Fruit fly (Drosophila melanogaster) whole organism, embryonic: Measurements from ENCODE around the gene Noa36.

Experiments
- CG11504 ChIP-seq: fragments of 200-800 bp; sonication (Bioruptor generic); optimal IDR thresholded peaks from 3 replicates; lab custom pipeline; 2019; ENCODE audit warnings: missing biosample characterization, mild to moderate bottlenecking, missing genetic modification characterization, moderate library complexity
- CG12236 ChIP-seq: fragments of 200-800 bp; sonication (Bioruptor generic); optimal IDR thresholded peaks from 2 replicates; lab custom pipeline; 2016; ENCODE audit warnings: missing biosample characterization, missing genetic modification characterization
- CG18262 ChIP-seq: fragments of 200-800 bp; optimal IDR thresholded peaks from 3 replicates; lab custom pipeline; 2019; ENCODE audit warnings: missing biosample characterization, mild to moderate bottlenecking, missing genetic modification characterization, moderate library complexity
- Eip74EF ChIP-seq, 2 experiments: fragments of 200-800 bp in 1 of 2; fragments of >200 bp in 1 of 2; sonication (Bioruptor generic) in 1 of 2; optimal IDR thresholded peaks; 2 replicates each; lab custom pipeline; 2017 to 2019; ENCODE audit warnings: missing biosample characterization in 2 of 2, missing genetic modification characterization in 2 of 2, mild to moderate bottlenecking in 1 of 2, moderate library complexity in 1 of 2
- crc ChIP-seq: fragments of 200-800 bp; sonication (Bioruptor generic); optimal IDR thresholded peaks from 2 replicates; lab custom pipeline; 2016; ENCODE audit warnings: missing biosample characterization, missing genetic modification characterization
- danr ChIP-seq: fragments of 200-800 bp; sonication (Bioruptor generic); IDR thresholded peaks from 2 replicates; pipeline ENCODE4 v1.3.6; 2022; ENCODE audit warnings: missing biosample characterization, missing genetic modification characterization
- sima ChIP-seq: fragments of 200-800 bp; sonication (Bioruptor generic); optimal IDR thresholded peaks from 2 replicates; lab custom pipeline; 2016; ENCODE audit warnings: missing biosample characterization, missing genetic modification characterization

DNA sequence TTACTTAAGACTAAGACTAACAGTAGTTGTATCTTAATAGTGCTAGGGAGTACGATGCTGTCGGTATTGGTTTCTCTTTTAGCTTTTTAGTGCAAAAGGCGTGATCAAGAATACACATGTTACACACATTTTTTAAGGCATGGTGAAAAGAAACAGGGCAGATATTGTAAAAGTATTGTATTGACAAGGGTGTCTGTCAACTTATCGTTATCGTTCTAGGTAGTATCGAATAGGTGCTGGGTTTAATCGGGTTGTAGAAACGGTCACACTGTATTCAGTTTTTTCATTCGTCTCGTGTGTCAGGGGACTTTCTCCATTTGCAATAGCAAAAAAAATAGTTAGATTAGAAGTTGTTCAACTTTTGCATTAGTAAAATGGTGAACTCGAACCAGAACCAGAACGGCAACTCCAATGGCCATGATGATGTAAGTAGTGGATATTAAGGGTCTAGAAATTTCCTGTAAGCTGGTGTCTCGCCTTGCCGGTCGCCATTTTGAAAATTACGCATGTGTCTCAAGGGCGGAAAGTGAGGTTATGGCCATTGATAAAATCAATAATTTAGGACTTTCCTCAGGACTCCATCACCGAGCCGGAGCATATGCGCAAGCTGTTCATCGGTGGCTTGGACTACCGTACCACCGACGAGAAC lies 1.2 kb upstream of the Noa36 start:
- TF ChIP-seq Eip74EF (GFP tag; optimal IDR thresholded peaks at IDR 0.05; lab: Kevin White, UChicago), result no peak
- no peak for TF ChIP-seq crc (GFP tag; lab: Kevin White, UChicago)
- TF ChIP-seq sima, result no peak
- TF ChIP-seq CG12236, result no peak
- TF ChIP-seq CG11504 (tag; lab: Kevin White, UChicago), result no peak
- no peak for TF ChIP-seq CG18262 (tag; lab: Kevin White, UChicago)
- TF ChIP-seq danr (GFP tag; lab: Robert Waterston, UW), result no peak
